Fruit fly (Drosophila melanogaster) whole organism, prepupa: Measurements from ENCODE around the gene Catsup.

ENCODE experiments used
- CG11762 ChIP-seq: fragments of 200-800 bp; sonication (Bioruptor generic); optimal IDR thresholded peaks from 3 replicates; lab custom pipeline; 2016; ENCODE audit warnings: missing biosample characterization, missing genetic modification characterization; ENCODE audit not compliant: insufficient read depth
- dac ChIP-seq: fragments of 200-800 bp; sonication (Bioruptor generic); optimal IDR thresholded peaks from 2 replicates; lab custom pipeline; 2017; ENCODE audit warnings: missing biosample characterization, mild to moderate bottlenecking, missing genetic modification characterization

- TF ChIP-seq dac (GFP tag; lab: Kevin White, UChicago): no peak
- peak; percentile 72 for TF ChIP-seq CG11762 (GFP tag; lab: Kevin White, UChicago)
These were observed 3.5 kb downstream of the Catsup start, which contains the start of the genes Ttc19 and Acn for dm6 chr2L:19045111-19045560.
